Worm (Caenorhabditis elegans): ENCODE results near the gene C25F9.5.

Gene C25F9.5

ce11 chrV:19362568-19362967 lies 48.1 kb downstream of the C25F9.5 start, which contains the start of gene C14B4.2:
Gene C14B4.2 (minus strand): TSS chrV:19362668.
- TF ChIP-seq jun-1 (tag; optimal IDR thresholded peaks at IDR 0.05) (no peak), nhr-11 (tag; optimal IDR thresholded peaks at IDR 0.05) (no peak), eor-1 (tag; optimal IDR thresholded peaks at IDR 0.05) (no peak), pha-4 (tag; optimal IDR thresholded peaks at IDR 0.05) (no peak), nhr-77 (tag; optimal IDR thresholded peaks at IDR 0.05) (no peak)

- TF ChIP-seq nfya-1 (tag; optimal IDR thresholded peaks at IDR 0.05; ENCODE audit: insufficient read depth) (peak; percentile 3), elt-1 (tag; optimal IDR thresholded peaks at IDR 0.05) (no peak), lin-39 (tag; optimal IDR thresholded peaks at IDR 0.05) (peak; percentile 37)
These were observed 52.6 kb downstream of the C25F9.5 start for ce11 chrV:19358039-19358438.
